Fruit fly (Drosophila melanogaster): ENCODE measurements around the gene CG13933.

The CG13933 gene

DNA sequence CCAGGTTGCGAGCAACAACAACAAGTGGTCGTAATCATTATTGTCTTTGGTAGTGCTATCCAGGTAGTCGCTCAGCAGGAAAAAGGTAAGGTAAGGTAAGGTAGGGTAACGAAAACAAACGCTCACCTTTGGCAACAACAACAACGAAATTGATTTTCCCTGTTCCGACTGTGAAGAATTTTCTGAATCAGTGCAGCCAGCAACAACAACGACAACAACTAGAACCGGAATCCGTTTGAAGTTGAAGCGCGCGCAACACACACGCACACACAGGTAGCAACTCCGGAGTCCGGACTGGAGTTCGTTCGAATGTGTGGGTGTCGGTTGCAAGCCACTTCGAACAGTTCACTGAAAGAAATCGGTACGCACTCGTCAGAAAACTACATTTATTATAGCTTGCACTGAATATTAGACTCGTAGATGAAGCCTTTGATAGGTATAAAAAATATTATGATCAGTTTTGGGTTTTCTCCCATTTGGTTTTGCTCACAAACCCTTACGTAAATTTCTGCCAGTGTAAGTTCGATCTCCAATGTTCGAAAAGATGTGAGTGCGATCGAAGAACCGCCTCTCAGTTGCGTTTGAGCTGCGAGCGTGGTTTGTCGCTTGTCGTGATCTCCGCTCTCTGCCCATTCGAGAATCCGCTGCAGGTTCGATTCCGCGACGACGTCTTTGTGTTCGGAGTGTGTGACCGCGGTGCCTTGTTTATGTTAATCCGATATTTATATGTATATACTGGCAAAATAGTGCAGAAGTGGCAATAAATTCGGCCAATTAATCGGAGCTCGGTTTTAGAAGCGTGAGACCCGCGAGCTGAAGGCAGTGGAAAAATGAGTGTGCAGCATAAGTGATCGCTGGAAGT, 28.4 kb downstream of the CG13933 start, which contains the start of gene CG13921 (continued):
- TF ChIP-seq pros (GFP tag; optimal IDR thresholded peaks at IDR 0.05) (peak; percentile 46), Neu2 (GFP tag; optimal IDR thresholded peaks at IDR 0.05; ENCODE audit: borderline replicate concordance) (peak; percentile 99), Scr (GFP tag; IDR thresholded peaks at IDR 0.05; ENCODE audit: partially characterized antibody) (no peak), CG5245 (GFP tag; optimal IDR thresholded peaks at IDR 0.05) (peak; percentile 100), CG6175 (GFP tag; IDR thresholded peaks at IDR 0.05) (peak; percentile 98), CG17829 (tag; optimal IDR thresholded peaks at IDR 0.05) (peak; percentile 100), CG12659 (GFP tag; optimal IDR thresholded peaks at IDR 0.05) (peak; percentile 98), Oaz (GFP tag; IDR thresholded peaks at IDR 0.05) (peak; percentile 97), Nf-YA (GFP tag; IDR thresholded peaks at IDR 0.05) (peak; percentile 98), NC2α (GFP tag; optimal IDR thresholded peaks at IDR 0.05) (peak; percentile 98), CG3838 (GFP tag; optimal IDR thresholded peaks at IDR 0.05) (peak; percentile 96), pb (GFP tag; optimal IDR thresholded peaks at IDR 0.05) (peak; percentile 99), CG12769 (tag; optimal IDR thresholded peaks at IDR 0.05) (peak; percentile 99), CG8290 (GFP tag; optimal IDR thresholded peaks at IDR 0.05) (peak; percentile 100), CG8290 (tag; optimal IDR thresholded peaks at IDR 0.05) (peak; percentile 95 to 99), CG1792 (GFP tag; optimal IDR thresholded peaks at IDR 0.05) (peak; percentile 99), CG10431 (GFP tag; optimal IDR thresholded peaks at IDR 0.05) (peak; percentile 94), MBD-R2 (GFP tag; IDR thresholded peaks at IDR 0.05) (peak; percentile 98), CoRest (tag; optimal IDR thresholded peaks at IDR 0.05) (peak; percentile 99), tll (GFP tag; optimal IDR thresholded peaks at IDR 0.05) (peak in 1 of 2 experiments; percentile 94), CG6689 (GFP tag; IDR thresholded peaks at IDR 0.05) (peak; percentile 99), fd102C (GFP tag; optimal IDR thresholded peaks at IDR 0.05) (peak; percentile 100), z (GFP tag; IDR thresholded peaks at IDR 0.05) (peak; percentile 87), en (GFP tag; optimal IDR thresholded peaks at IDR 0.05) (peak; percentile 99), mirr (GFP tag; optimal IDR thresholded peaks at IDR 0.05) (peak; percentile 89), her (GFP tag; optimal IDR thresholded peaks at IDR 0.05) (peak; percentile 97), rib (GFP tag; IDR thresholded peaks at IDR 0.05) (peak; percentile 97), Rfx (GFP tag; IDR thresholded peaks at IDR 0.05) (peak; percentile 99), Trl (optimal IDR thresholded peaks at IDR 0.05) (peak; percentile 32 to 35), Trl (GFP tag; optimal IDR thresholded peaks at IDR 0.05) (peak; percentile 100), Gsc (GFP tag; IDR thresholded peaks at IDR 0.05) (peak; percentile 89), dmrt11E (tag; optimal IDR thresholded peaks at IDR 0.05) (peak; percentile 100), dysf (GFP tag; IDR thresholded peaks at IDR 0.05) (peak; percentile 99), Spps (tag; optimal IDR thresholded peaks at IDR 0.05) (peak; percentile 99), CG17568 (GFP tag; optimal IDR thresholded peaks at IDR 0.05) (no peak), CG10462 (GFP tag; optimal IDR thresholded peaks at IDR 0.05) (peak; percentile 99), amos (GFP tag; IDR thresholded peaks at IDR 0.05; ENCODE audit: partially characterized antibody) (no peak), TFAM (GFP tag; optimal IDR thresholded peaks at IDR 0.05) (peak; percentile 97), Ravus (GFP tag; IDR thresholded peaks at IDR 0.05) (peak; percentile 96), ash1 (GFP tag; optimal IDR thresholded peaks at IDR 0.05) (peak; percentile 88), danr (GFP tag; IDR thresholded peaks at IDR 0.05) (peak; percentile 98), sd (tag; optimal IDR thresholded peaks at IDR 0.05) (peak; percentile 91), pho (GFP tag; optimal IDR thresholded peaks at IDR 0.05) (peak; percentile 97), NfI (GFP tag; optimal IDR thresholded peaks at IDR 0.05) (peak; percentile 98), CG7372 (GFP tag; IDR thresholded peaks at IDR 0.05) (peak; percentile 99), wek (GFP tag; optimal IDR thresholded peaks at IDR 0.05) (peak; percentile 95), CG2678 (tag; optimal IDR thresholded peaks at IDR 0.05) (peak; percentile 99), grn (GFP tag; optimal IDR thresholded peaks at IDR 0.05) (peak; percentile 91), salm (tag; optimal IDR thresholded peaks at IDR 0.05) (peak; percentile 97), onecut (GFP tag; IDR thresholded peaks at IDR 0.05) (peak; percentile 99)
